Worm (Caenorhabditis elegans): ENCODE measurements around the gene ZK418.11.

Gene ZK418.11

ce11 chrIII:7140228-7140710 is 40.2 kb downstream of the ZK418.11 start (continued):
- TF ChIP-seq ama-1 (optimal IDR thresholded peaks at IDR 0.05) (peak; percentile 69), F49E8.2 (tag; optimal IDR thresholded peaks at IDR 0.05; ENCODE audit: borderline replicate concordance) (peak; percentile 66), dve-1 (tag; optimal IDR thresholded peaks at IDR 0.05; ENCODE audit: insufficient read depth) (peak; percentile 28), hlh-11 (tag; optimal IDR thresholded peaks at IDR 0.05) (peak; percentile 33), dmd-8 (GFP tag; IDR thresholded peaks at IDR 0.05) (peak; percentile 68; the same call in 1 of the 2 replicates), unc-130 (GFP tag; optimal IDR thresholded peaks at IDR 0.05) (peak; percentile 35), R02D3.7 (tag; optimal IDR thresholded peaks at IDR 0.05) (no peak), T26A8.4 (GFP tag; IDR thresholded peaks at IDR 0.05) (peak; percentile 88), aha-1 (tag) (peak; percentile 79), Y48G9A.11 (GFP tag; IDR thresholded peaks at IDR 0.05) (peak; percentile 68), vab-7 (GFP tag; IDR thresholded peaks at IDR 0.05) (no peak), ZK337.2 (GFP tag; IDR thresholded peaks at IDR 0.05) (no peak), lsy-2 (tag; optimal IDR thresholded peaks at IDR 0.05) (peak in 1 of 2 experiments; percentile 56)

ce11 chrIII:7141285-7141715 is 41.2 kb downstream of the ZK418.11 start:
- TF ChIP-seq jun-1 (tag; optimal IDR thresholded peaks at IDR 0.05) (no peak), nhr-11 (tag; optimal IDR thresholded peaks at IDR 0.05) (no peak), ctbp-1 (GFP tag; IDR thresholded peaks at IDR 0.05) (no peak), lsy-2 (tag; optimal IDR thresholded peaks at IDR 0.05) (peak in 1 of 2 experiments; percentile 71), ceh-82 (tag; optimal IDR thresholded peaks at IDR 0.05) (no peak), daf-16 (GFP tag; optimal IDR thresholded peaks at IDR 0.05) (peak; percentile 50 to 53), daf-16 (tag; optimal IDR thresholded peaks at IDR 0.05) (peak; percentile 78), Y105C5A.15 (GFP tag; IDR thresholded peaks at IDR 0.05) (0 out of 2 replicates have a peak, but pooled peaks have one; percentile 59), ZK546.5 (tag; optimal IDR thresholded peaks at IDR 0.05) (peak in 1 of 2 experiments; percentile 25), unc-130 (GFP tag; optimal IDR thresholded peaks at IDR 0.05) (peak; percentile 24), dve-1 (tag; optimal IDR thresholded peaks at IDR 0.05; ENCODE audit: insufficient read depth) (peak; percentile 97), arid-1 (GFP tag; conservative IDR thresholded peaks at IDR 0.05) (peak; percentile 70), egl-43 (GFP tag; IDR thresholded peaks at IDR 0.05) (peak; percentile 54), unc-62 (GFP tag; optimal IDR thresholded peaks at IDR 0.05 in 1 of 2) (peak in 1 of 2 experiments; percentile 59), unc-62 (tag; optimal IDR thresholded peaks at IDR 0.05) (no peak), lim-7 (GFP tag; IDR thresholded peaks at IDR 0.05) (no peak), Y75B8A.6 (GFP tag; IDR thresholded peaks at IDR 0.05) (peak; percentile 69; the same call in 1 of the 2 replicates), nhr-41 (GFP tag; IDR thresholded peaks at IDR 0.05) (no peak), lin-15B (tag; optimal IDR thresholded peaks at IDR 0.05) (peak; percentile 28), spr-1 (tag; optimal IDR thresholded peaks at IDR 0.05) (peak; percentile 67), dmd-9 (GFP tag; IDR thresholded peaks at IDR 0.05) (no peak), ceh-44 (GFP tag; IDR thresholded peaks at IDR 0.05) (no peak), lin-38 (GFP tag; IDR thresholded peaks at IDR 0.05) (peak; percentile 68), cey-2 (tag; optimal IDR thresholded peaks at IDR 0.05; ENCODE audit: borderline replicate concordance, insufficient read depth) (no peak), F37D6.2 (tag; optimal IDR thresholded peaks at IDR 0.05) (no peak), nhr-42 (GFP tag; IDR thresholded peaks at IDR 0.05) (peak; percentile 68; the same call in 1 of the 2 replicates), lin-29 (GFP tag; IDR thresholded peaks at IDR 0.05) (no peak), lin-1 (GFP tag; IDR thresholded peaks at IDR 0.05) (peak; percentile 72; the same call in 1 of the 2 replicates), zip-11 (GFP tag; IDR thresholded peaks at IDR 0.05) (no peak), dmd-8 (GFP tag; IDR thresholded peaks at IDR 0.05) (no peak), tag-97 (GFP tag; IDR thresholded peaks at IDR 0.05) (no peak), egl-27 (tag; optimal IDR thresholded peaks at IDR 0.05) (peak; percentile 22), lin-13 (GFP tag; optimal IDR thresholded peaks at IDR 0.05) (peak; percentile 54), ceh-28 (tag; optimal IDR thresholded peaks at IDR 0.05) (no peak), nhr-102 (tag; optimal IDR thresholded peaks at IDR 0.05) (peak; percentile 81), zag-1 (tag; optimal IDR thresholded peaks at IDR 0.05) (no peak), nhr-111 (GFP tag; optimal IDR thresholded peaks at IDR 0.05) (peak; percentile 17), spr-3 (GFP tag; optimal IDR thresholded peaks at IDR 0.05) (peak; percentile 52), nhr-10 (tag; optimal IDR thresholded peaks at IDR 0.05) (peak; percentile 66), mes-2 (tag; optimal IDR thresholded peaks at IDR 0.05; ENCODE audit: poor library complexity, severe bottlenecking) (peak; percentile 87), ztf-11 (tag; optimal IDR thresholded peaks at IDR 0.05) (no peak)

Measured in whole organism, L4 larva.